Fruit fly (Drosophila melanogaster): ENCODE measurements around the gene Wdr82.

Wdr82 gene

dm6 chr2L:8424662-8425208 is 50.5 kb downstream of the Wdr82 start:
- TF ChIP-seq Sin3A (optimal IDR thresholded peaks at IDR 0.05): no peak
